Fruit fly (Drosophila melanogaster): ENCODE measurements around the gene Nemp.

Gene Nemp

DNA sequence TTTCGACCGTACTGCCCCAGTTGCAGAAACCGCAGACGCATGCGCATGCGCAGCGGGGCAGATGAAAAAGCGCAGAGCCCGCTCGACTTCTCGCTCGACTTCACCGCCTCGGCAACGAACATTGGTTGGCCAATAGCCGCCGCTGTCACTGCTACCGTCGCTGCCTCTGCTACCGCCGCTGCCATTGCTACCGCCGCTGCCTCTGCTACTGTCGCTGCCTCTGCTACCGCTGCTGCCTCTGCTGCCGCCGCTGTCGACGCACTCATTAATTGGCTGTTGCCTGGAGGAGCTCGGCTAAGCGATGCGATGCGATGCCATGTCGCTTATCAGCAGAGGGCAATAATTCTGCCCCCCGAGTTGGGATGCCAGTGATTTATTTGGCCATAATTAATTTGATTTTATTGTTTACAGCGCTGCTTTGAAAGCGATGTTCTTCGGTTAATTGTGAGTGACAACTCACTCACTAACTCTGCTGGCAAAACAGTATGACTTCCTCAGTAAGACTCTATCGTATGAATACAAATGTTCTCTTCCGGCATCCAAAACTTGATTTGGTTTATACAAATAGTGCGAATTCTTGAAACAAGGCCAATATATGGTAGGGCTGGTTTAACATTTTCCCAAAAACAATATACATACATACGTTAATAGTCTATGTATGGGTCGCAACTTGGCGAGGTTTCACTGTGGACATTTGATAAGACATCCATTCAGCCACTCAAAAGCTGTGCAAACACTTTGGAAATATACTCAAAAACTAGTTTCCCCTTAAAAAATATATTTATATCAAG is 16.1 kb upstream of the Nemp start (continued):
- TF ChIP-seq CG16779 (GFP tag; IDR thresholded peaks at IDR 0.05) (no peak), Lhr (GFP tag; optimal IDR thresholded peaks at IDR 0.05) (no peak), CG11456 (GFP tag; IDR thresholded peaks at IDR 0.05) (no peak), CG32772 (GFP tag; IDR thresholded peaks at IDR 0.05) (no peak), CG13624 (GFP tag; optimal IDR thresholded peaks at IDR 0.05) (no peak), bsh (GFP tag; optimal IDR thresholded peaks at IDR 0.05) (peak in 1 of 2 experiments; percentile 20), Blimp-1 (GFP tag; optimal IDR thresholded peaks at IDR 0.05) (no peak), CG3838 (GFP tag; optimal IDR thresholded peaks at IDR 0.05) (no peak), ATbp (GFP tag; optimal IDR thresholded peaks at IDR 0.05) (peak; percentile 7), CG1603 (tag; optimal IDR thresholded peaks at IDR 0.05) (peak; percentile 56), HHEX (GFP tag; optimal IDR thresholded peaks at IDR 0.05) (no peak), Ravus (GFP tag; IDR thresholded peaks at IDR 0.05) (no peak), aop (GFP tag; IDR thresholded peaks at IDR 0.05) (no peak), Ptx1 (GFP tag; IDR thresholded peaks at IDR 0.05) (peak; percentile 45; the same call in 1 of the 2 replicates), CG15479 (GFP tag; optimal IDR thresholded peaks at IDR 0.05) (no peak), CG1024 (GFP tag; IDR thresholded peaks at IDR 0.05) (no peak), stwl (tag; optimal IDR thresholded peaks at IDR 0.05) (no peak), slbo (GFP tag; IDR thresholded peaks at IDR 0.05) (peak; percentile 54; the same call in 1 of the 2 replicates), Ssrp (tag; optimal IDR thresholded peaks at IDR 0.05) (peak; percentile 17), bcd (GFP tag; optimal IDR thresholded peaks at IDR 0.05) (no peak), mld (GFP tag; IDR thresholded peaks at IDR 0.05; ENCODE audit: partially characterized antibody) (no peak), CG14441 (GFP tag; IDR thresholded peaks at IDR 0.05) (peak; percentile 50), Drgx (GFP tag; IDR thresholded peaks at IDR 0.05) (no peak), peb (GFP tag; IDR thresholded peaks at IDR 0.05) (no peak), unpg (GFP tag; optimal IDR thresholded peaks at IDR 0.05) (peak; percentile 21), Dp (GFP tag; optimal IDR thresholded peaks at IDR 0.05) (no peak), schlank (tag; optimal IDR thresholded peaks at IDR 0.05) (no peak), CG17361 (GFP tag; IDR thresholded peaks at IDR 0.05) (no peak), eyg (GFP tag; optimal IDR thresholded peaks at IDR 0.05) (no peak), CG30403 (GFP tag; optimal IDR thresholded peaks at IDR 0.05) (peak; percentile 31), CG11695 (GFP tag; IDR thresholded peaks at IDR 0.05) (no peak), grau (tag; optimal IDR thresholded peaks at IDR 0.05) (peak; percentile 89), CG2202 (tag; optimal IDR thresholded peaks at IDR 0.05) (no peak), gsb (GFP tag; IDR thresholded peaks at IDR 0.05) (no peak), CG12391 (tag; optimal IDR thresholded peaks at IDR 0.05) (peak; percentile 20), scrt (GFP tag; optimal IDR thresholded peaks at IDR 0.05) (no peak), CG8089 (GFP tag; optimal IDR thresholded peaks at IDR 0.05) (no peak), wdn (GFP tag; IDR thresholded peaks at IDR 0.05) (no peak), CG10321 (GFP tag; IDR thresholded peaks at IDR 0.05) (no peak), CG14710 (tag; optimal IDR thresholded peaks at IDR 0.05) (no peak), CG10431 (GFP tag; optimal IDR thresholded peaks at IDR 0.05) (no peak), CG4854 (GFP tag; optimal IDR thresholded peaks at IDR 0.05) (no peak), CG9876 (GFP tag; optimal IDR thresholded peaks at IDR 0.05) (no peak), cg (GFP tag; optimal IDR thresholded peaks at IDR 0.05) (no peak), Nf-YB (GFP tag; optimal IDR thresholded peaks at IDR 0.05) (no peak), CG11723 (GFP tag; optimal IDR thresholded peaks at IDR 0.05) (no peak), CG6683 (GFP tag; optimal IDR thresholded peaks at IDR 0.05) (no peak), CG17385 (GFP tag; optimal IDR thresholded peaks at IDR 0.05) (peak; percentile 21), CG10654 (GFP tag; optimal IDR thresholded peaks at IDR 0.05) (no peak)

Measured in whole organism, embryonic.